Fruit fly (Drosophila melanogaster) whole organism, embryonic: ENCODE data around the gene pHCl-2.
A peak's percentile ranks its signal among the peaks of the same experiment; 100 is the strongest.

Source experiments
- B-H2 ChIP-seq: fragments of 200-800 bp; sonication (Bioruptor generic); optimal IDR thresholded peaks from 2 replicates; lab custom pipeline; 2018; ENCODE audit warnings: missing biosample characterization, mild to moderate bottlenecking, missing genetic modification characterization
- CG10209 ChIP-seq: fragments of 200-800 bp; sonication (Bioruptor generic); optimal IDR thresholded peaks from 3 replicates; lab custom pipeline; 2017; ENCODE audit warnings: missing biosample characterization, mild to moderate bottlenecking, missing genetic modification characterization, missing genetic modification reagents
- CG10366 ChIP-seq: fragments of 200-800 bp; sonication (Bioruptor generic); IDR thresholded peaks from 2 replicates; pipeline ENCODE4 v1.3.6; 2022; ENCODE audit warnings: missing biosample characterization, missing genetic modification characterization
- CG10565 ChIP-seq: fragments of 200-800 bp; sonication (Bioruptor generic); optimal IDR thresholded peaks from 3 replicates; lab custom pipeline; 2016; ENCODE audit warnings: missing biosample characterization, mild to moderate bottlenecking, missing genetic modification characterization
- CG11696 ChIP-seq: fragments of 200-800 bp; sonication (Bioruptor generic); IDR thresholded peaks from 2 replicates; pipeline ENCODE4 v1.3.6; 2022; ENCODE audit warnings: missing biosample characterization, missing genetic modification characterization
- CG12299 ChIP-seq: fragments of 200-800 bp; sonication (Bioruptor generic); optimal IDR thresholded peaks from 2 replicates; lab custom pipeline; 2018; ENCODE audit warnings: missing biosample characterization, mild to moderate bottlenecking, missing genetic modification characterization
- CG12391 ChIP-seq: fragments of 200-800 bp; sonication (Bioruptor generic); optimal IDR thresholded peaks from 3 replicates; lab custom pipeline; 2018; ENCODE audit warnings: missing biosample characterization, mild to moderate bottlenecking, missing genetic modification characterization, moderate library complexity
- CG13775 ChIP-seq: fragments of 200-800 bp; sonication (Bioruptor generic); optimal IDR thresholded peaks from 3 replicates; lab custom pipeline; 2017; ENCODE audit warnings: missing biosample characterization, mild to moderate bottlenecking, missing genetic modification characterization
- CG14050 ChIP-seq: fragments of 200-800 bp; sonication (Bioruptor generic); IDR thresholded peaks from 3 replicates; pipeline ENCODE4 v1.3.6; 2022; ENCODE audit warnings: missing biosample characterization, missing genetic modification characterization
- CG14860 ChIP-seq: fragments of 200-800 bp; sonication (Bioruptor generic); IDR thresholded peaks from 3 replicates; pipeline ENCODE4 v1.3.6; 2022; ENCODE audit warnings: missing biosample characterization, missing genetic modification characterization; ENCODE audit not compliant: partially characterized antibody
- CG15011 ChIP-seq: fragments of 200-800 bp; sonication (Bioruptor generic); optimal IDR thresholded peaks from 3 replicates; lab custom pipeline; 2018; ENCODE audit warnings: missing biosample characterization, mild to moderate bottlenecking, missing genetic modification characterization
- CG1529 ChIP-seq: fragments of 200-800 bp; sonication (Bioruptor generic); optimal IDR thresholded peaks from 3 replicates; lab custom pipeline; 2018; ENCODE audit warnings: missing biosample characterization, missing genetic modification characterization
- CG1603 ChIP-seq: fragments of 200-800 bp; sonication (Bioruptor generic); optimal IDR thresholded peaks from 2 replicates; lab custom pipeline; 2019; ENCODE audit warnings: missing biosample characterization, mild to moderate bottlenecking, missing genetic modification characterization, moderate library complexity
- CG17802 ChIP-seq: fragments of 200-800 bp; sonication (Bioruptor generic); optimal IDR thresholded peaks from 2 replicates; lab custom pipeline; 2018; ENCODE audit warnings: missing biosample characterization, mild to moderate bottlenecking, missing genetic modification characterization, moderate library complexity
- CG1792 ChIP-seq: fragments of 200-800 bp; sonication (Bioruptor generic); optimal IDR thresholded peaks from 2 replicates; lab custom pipeline; 2016; ENCODE audit warnings: missing biosample characterization, missing genetic modification characterization
- CG2712 ChIP-seq: fragments of 200-800 bp; optimal IDR thresholded peaks from 3 replicates; lab custom pipeline; 2019; ENCODE audit warnings: missing biosample characterization, mild to moderate bottlenecking, missing genetic modification characterization, moderate library complexity
- CG3847 ChIP-seq: fragments of 200-800 bp; sonication (Bioruptor generic); IDR thresholded peaks from 2 replicates; pipeline ENCODE4 v1.3.6; 2022; ENCODE audit warnings: missing biosample characterization, missing genetic modification characterization
- CG5245 ChIP-seq: fragments of 200-800 bp; sonication (Bioruptor generic); optimal IDR thresholded peaks from 3 replicates; lab custom pipeline; 2016; ENCODE audit warnings: missing biosample characterization, missing genetic modification characterization
- CG8290 ChIP-seq, 3 experiments: fragments of 200-800 bp; sonication (Bioruptor generic); optimal IDR thresholded peaks; 2 replicates each; lab custom pipeline; 2016 to 2019; ENCODE audit warnings: missing biosample characterization in 3 of 3, missing genetic modification characterization in 3 of 3, mild to moderate bottlenecking in 2 of 3, moderate library complexity in 1 of 3
- CG8359 ChIP-seq: fragments of 200-800 bp; sonication (Bioruptor generic); optimal IDR thresholded peaks from 2 replicates; lab custom pipeline; 2017; ENCODE audit warnings: missing biosample characterization, mild to moderate bottlenecking, missing genetic modification characterization, borderline replicate concordance
- CG9817 ChIP-seq: fragments of 200-800 bp; sonication (Bioruptor generic); optimal IDR thresholded peaks from 2 replicates; lab custom pipeline; 2018; ENCODE audit warnings: missing biosample characterization, mild to moderate bottlenecking, missing genetic modification characterization, moderate library complexity
- Dbx ChIP-seq: fragments of 200-800 bp; sonication (Bioruptor generic); IDR thresholded peaks from 3 replicates; pipeline ENCODE4 v1.3.6; 2022; ENCODE audit warnings: missing biosample characterization, missing genetic modification characterization
- Deaf1 ChIP-seq: fragments of 200-800 bp; optimal IDR thresholded peaks from 3 replicates; lab custom pipeline; 2019; ENCODE audit warnings: missing biosample characterization, mild to moderate bottlenecking, missing genetic modification characterization, moderate library complexity
- Doc2 ChIP-seq: fragments of 200-800 bp; sonication (Bioruptor generic); IDR thresholded peaks from 2 replicates; pipeline ENCODE4 v1.3.6; 2022; ENCODE audit warnings: missing biosample characterization, missing genetic modification characterization
- Elba2 ChIP-seq: fragments of 200-800 bp; sonication (Bioruptor generic); optimal IDR thresholded peaks from 3 replicates; lab custom pipeline; 2016; ENCODE audit warnings: missing biosample characterization, missing genetic modification characterization
- Hey ChIP-seq: fragments of 200-800 bp; sonication (Bioruptor generic); optimal IDR thresholded peaks from 3 replicates; lab custom pipeline; 2018; ENCODE audit warnings: missing biosample characterization, mild to moderate bottlenecking, missing genetic modification characterization
- Hmr ChIP-seq: fragments of 200-800 bp; sonication (Bioruptor generic); optimal IDR thresholded peaks from 3 replicates; lab custom pipeline; 2017; ENCODE audit warnings: mild to moderate bottlenecking, missing biosample characterization, missing genetic modification reagents, missing genetic modification characterization
- Hr78 ChIP-seq, 2 experiments: fragments of 200-800 bp in 1 of 2; fragments of >200 bp in 1 of 2; sonication (Bioruptor generic) in 1 of 2; optimal IDR thresholded peaks; 2 replicates each; lab custom pipeline; 2017 to 2019; ENCODE audit warnings: missing biosample characterization in 2 of 2, missing genetic modification characterization in 2 of 2, mild to moderate bottlenecking in 1 of 2, moderate library complexity in 1 of 2
- Lim3 ChIP-seq: fragments of 200-800 bp; sonication (Bioruptor generic); IDR thresholded peaks from 2 replicates; pipeline ENCODE4 v1.3.6; 2022; ENCODE audit warnings: missing biosample characterization, missing genetic modification characterization
- Nf-YA ChIP-seq: fragments of 200-800 bp; sonication (Bioruptor generic); IDR thresholded peaks from 2 replicates; pipeline ENCODE4 v1.3.6; 2022; ENCODE audit warnings: missing biosample characterization, missing genetic modification characterization
- Ravus ChIP-seq: fragments of 200-800 bp; sonication (Bioruptor generic); IDR thresholded peaks from 2 replicates; pipeline ENCODE4 v1.3.6; 2022; ENCODE audit warnings: missing biosample characterization, missing genetic modification characterization
- Xrp1 ChIP-seq: fragments of 200-800 bp; sonication (Bioruptor generic); IDR thresholded peaks from 2 replicates; pipeline ENCODE4 v1.3.6; 2022; ENCODE audit warnings: missing biosample characterization, missing genetic modification characterization
- ab ChIP-seq: fragments of 200-800 bp; sonication (Bioruptor generic); optimal IDR thresholded peaks from 2 replicates; lab custom pipeline; 2016; ENCODE audit warnings: missing biosample characterization, missing genetic modification characterization
- az2 ChIP-seq: fragments of 200-800 bp; sonication (Bioruptor generic); optimal IDR thresholded peaks from 3 replicates; lab custom pipeline; 2016; ENCODE audit warnings: missing biosample characterization, missing genetic modification characterization
- bigmax ChIP-seq: fragments of 200-800 bp; sonication (Bioruptor generic); optimal IDR thresholded peaks from 2 replicates; lab custom pipeline; 2018; ENCODE audit warnings: missing biosample characterization, mild to moderate bottlenecking, missing genetic modification characterization
- cas ChIP-seq: fragments of 200-800 bp; sonication (Bioruptor generic); IDR thresholded peaks from 2 replicates; pipeline ENCODE4 v1.3.6; 2022; ENCODE audit warnings: missing biosample characterization, missing genetic modification characterization
- crp ChIP-seq, 2 experiments: fragments of 200-800 bp; sonication (Bioruptor generic); optimal IDR thresholded peaks; 2 replicates in 1 of 2; 3 replicates in 1 of 2; lab custom pipeline; 2017; ENCODE audit warnings: missing biosample characterization in 2 of 2, missing genetic modification characterization in 2 of 2, mild to moderate bottlenecking in 1 of 2, moderate library complexity in 1 of 2
- grau ChIP-seq: fragments of 200-800 bp; optimal IDR thresholded peaks from 3 replicates; lab custom pipeline; 2019; ENCODE audit warnings: missing biosample characterization, mild to moderate bottlenecking, missing genetic modification characterization, moderate library complexity
- gro ChIP-seq: fragments of 200-800 bp; sonication (Bioruptor generic); optimal IDR thresholded peaks from 2 replicates; lab custom pipeline; 2016; ENCODE audit warnings: missing biosample characterization, missing genetic modification characterization
- hb ChIP-seq: fragments of 200-800 bp; sonication (Bioruptor generic); IDR thresholded peaks from 3 replicates; pipeline ENCODE4 v1.3.6; 2022; ENCODE audit warnings: missing biosample characterization, missing genetic modification characterization; ENCODE audit not compliant: partially characterized antibody
- kay ChIP-seq: fragments of 200-800 bp; sonication (Bioruptor generic); optimal IDR thresholded peaks from 2 replicates; lab custom pipeline; 2016; ENCODE audit warnings: missing biosample characterization, missing genetic modification characterization
- lab ChIP-seq: fragments of 200-800 bp; sonication (Bioruptor generic); optimal IDR thresholded peaks from 3 replicates; lab custom pipeline; 2017; ENCODE audit warnings: missing biosample characterization, missing genetic modification characterization, mild to moderate bottlenecking, moderate library complexity, missing genetic modification reagents
- lbe ChIP-seq: fragments of 200-800 bp; sonication (Bioruptor generic); optimal IDR thresholded peaks from 2 replicates; lab custom pipeline; 2016; ENCODE audit warnings: missing biosample characterization, mild to moderate bottlenecking, missing genetic modification characterization
- pfk ChIP-seq: fragments of 200-800 bp; sonication (Bioruptor generic); optimal IDR thresholded peaks from 2 replicates; lab custom pipeline; 2018; ENCODE audit warnings: missing biosample characterization, mild to moderate bottlenecking, missing genetic modification characterization, moderate library complexity
- rib ChIP-seq: fragments of 200-800 bp; sonication (Bioruptor generic); IDR thresholded peaks from 2 replicates; pipeline ENCODE4 v1.3.6; 2022; ENCODE audit warnings: missing biosample characterization, missing genetic modification characterization
- sima ChIP-seq: fragments of 200-800 bp; sonication (Bioruptor generic); optimal IDR thresholded peaks from 2 replicates; lab custom pipeline; 2016; ENCODE audit warnings: missing biosample characterization, missing genetic modification characterization
- tap ChIP-seq: fragments of 200-800 bp; optimal IDR thresholded peaks from 3 replicates; lab custom pipeline; 2019; ENCODE audit warnings: missing biosample characterization, mild to moderate bottlenecking, missing genetic modification characterization, moderate library complexity
- tio ChIP-seq: fragments of 200-800 bp; sonication (Bioruptor generic); optimal IDR thresholded peaks from 2 replicates; lab custom pipeline; 2017; ENCODE audit warnings: missing biosample characterization, missing genetic modification characterization, inconsistent platforms
- wek ChIP-seq: fragments of 200-800 bp; sonication (Bioruptor generic); optimal IDR thresholded peaks from 3 replicates; lab custom pipeline; 2018; ENCODE audit warnings: missing biosample characterization, mild to moderate bottlenecking, missing genetic modification characterization, moderate library complexity

The pHCl-2 gene

dm6 chr3R:31308855-31309646, 3.9 kb upstream of the pHCl-2 start (continued):
- TF ChIP-seq B-H2 (GFP tag; lab: Kevin White, UChicago): no peak
- TF ChIP-seq CG1792 (GFP tag; lab: Kevin White, UChicago): peak; percentile 40
- TF ChIP-seq tio (GFP tag; lab: Kevin White, UChicago): no peak
- no peak for TF ChIP-seq ab
- no peak for TF ChIP-seq CG11696 (GFP tag; lab: Robert Waterston, UW)
- no peak for TF ChIP-seq Ravus (GFP tag; lab: Robert Waterston, UW)
- TF ChIP-seq CG17802 (tag; lab: Kevin White, UChicago): no peak
- peak; percentile 50 for TF ChIP-seq CG1529 (GFP tag; lab: Kevin White, UChicago)
- no peak for TF ChIP-seq az2 (GFP tag; lab: Kevin White, UChicago)
- 0 out of 2 replicates have a peak, but pooled peaks have one; percentile 36 for TF ChIP-seq Nf-YA
- no peak for TF ChIP-seq CG8359 (GFP tag; lab: Kevin White, UChicago)
- TF ChIP-seq sima (GFP tag; lab: Kevin White, UChicago): no peak
- peak in 1 of 2 experiments; percentile 42 for TF ChIP-seq Hr78 (GFP tag; optimal IDR thresholded peaks at IDR 0.05; lab: Kevin White, UChicago)
- peak; percentile 23 for TF ChIP-seq lbe (GFP tag; lab: Kevin White, UChicago)
- TF ChIP-seq lab: peak; percentile 41
- TF ChIP-seq Dbx (GFP tag; lab: Robert Waterston, UW): no peak
- no peak for TF ChIP-seq CG9817 (tag; lab: Kevin White, UChicago)
- TF ChIP-seq Hmr (GFP tag; lab: Kevin White, UChicago): no peak
- TF ChIP-seq Lim3 (GFP tag; lab: Robert Waterston, UW): no peak
- peak; percentile 28 for TF ChIP-seq CG15011 (GFP tag; lab: Kevin White, UChicago)
- TF ChIP-seq CG2712 (tag; lab: Kevin White, UChicago): peak; percentile 41
- TF ChIP-seq CG10565 (GFP tag; lab: Kevin White, UChicago): no peak
- TF ChIP-seq kay: no peak
- TF ChIP-seq wek (GFP tag; lab: Kevin White, UChicago): peak; percentile 68
- no peak for TF ChIP-seq CG10366 (GFP tag; lab: Robert Waterston, UW)
- TF ChIP-seq gro (GFP tag; lab: Kevin White, UChicago): no peak
- TF ChIP-seq CG3847 (GFP tag; lab: Robert Waterston, UW): no peak
- TF ChIP-seq crp (GFP tag; optimal IDR thresholded peaks at IDR 0.05; lab: Kevin White, UChicago): no peak
- TF ChIP-seq CG8290 (GFP tag; optimal IDR thresholded peaks at IDR 0.05; lab: Kevin White, UChicago): no peak
- peak in 1 of 2 experiments; percentile 48 for TF ChIP-seq CG8290 (tag; optimal IDR thresholded peaks at IDR 0.05; lab: Kevin White, UChicago)
- no peak for TF ChIP-seq CG14860
- peak; percentile 62 for TF ChIP-seq Xrp1 (GFP tag; lab: Robert Waterston, UW)
- no peak for TF ChIP-seq bigmax (GFP tag; lab: Kevin White, UChicago)
- TF ChIP-seq CG10209 (GFP tag; lab: Kevin White, UChicago): peak; percentile 22
- no peak for TF ChIP-seq grau (tag; lab: Kevin White, UChicago)
- TF ChIP-seq CG13775 (GFP tag; lab: Kevin White, UChicago): no peak
- peak; percentile 37 for TF ChIP-seq CG12299 (tag; lab: Kevin White, UChicago)
- no peak for TF ChIP-seq CG12391 (tag; lab: Kevin White, UChicago)
- TF ChIP-seq pfk (GFP tag; lab: Kevin White, UChicago): no peak
- peak; percentile 35 for TF ChIP-seq tap (tag; lab: Kevin White, UChicago)
- TF ChIP-seq Hey (tag; lab: Kevin White, UChicago): no peak
- no peak for TF ChIP-seq cas (GFP tag; lab: Robert Waterston, UW)
- no peak for TF ChIP-seq CG14050
- TF ChIP-seq CG5245: no peak
- TF ChIP-seq Doc2 (GFP tag; lab: Robert Waterston, UW): no peak
- TF ChIP-seq Deaf1: no peak
- no peak for TF ChIP-seq Elba2 (GFP tag; lab: Kevin White, UChicago)
- TF ChIP-seq hb (GFP tag; lab: Robert Waterston, UW): no peak
- peak; percentile 78 for TF ChIP-seq CG1603 (tag; lab: Kevin White, UChicago)
- no peak for TF ChIP-seq rib (GFP tag; lab: Robert Waterston, UW)
